Fruit fly (Drosophila melanogaster) Kc167 (cell line): ENCODE measurements around the gene spd-2.

Experiments used
- Myc ChIP-seq: fragments of >200 bp; optimal IDR thresholded peaks from 2 replicates; lab custom pipeline; 2017; ENCODE audit warnings: missing external identifiers
- Sin3A ChIP-seq: fragments of >200 bp; optimal IDR thresholded peaks from 2 replicates; lab custom pipeline; 2018; ENCODE audit warnings: missing external identifiers
- h ChIP-seq: fragments of >200 bp; optimal IDR thresholded peaks from 3 replicates; lab custom pipeline; 2018; ENCODE audit warnings: missing external identifiers
- insv ChIP-seq: fragments of >200 bp; optimal IDR thresholded peaks from 3 replicates; lab custom pipeline; 2018; ENCODE audit warnings: missing external identifiers
- psq ChIP-seq: fragments of >200 bp; optimal IDR thresholded peaks from 2 replicates; lab custom pipeline; 2017; ENCODE audit warnings: missing external identifiers
- ttk ChIP-seq: sonication (Bioruptor generic); optimal IDR thresholded peaks from 2 replicates; lab custom pipeline; 2017; ENCODE audit warnings: missing external identifiers

Gene spd-2

DNA sequence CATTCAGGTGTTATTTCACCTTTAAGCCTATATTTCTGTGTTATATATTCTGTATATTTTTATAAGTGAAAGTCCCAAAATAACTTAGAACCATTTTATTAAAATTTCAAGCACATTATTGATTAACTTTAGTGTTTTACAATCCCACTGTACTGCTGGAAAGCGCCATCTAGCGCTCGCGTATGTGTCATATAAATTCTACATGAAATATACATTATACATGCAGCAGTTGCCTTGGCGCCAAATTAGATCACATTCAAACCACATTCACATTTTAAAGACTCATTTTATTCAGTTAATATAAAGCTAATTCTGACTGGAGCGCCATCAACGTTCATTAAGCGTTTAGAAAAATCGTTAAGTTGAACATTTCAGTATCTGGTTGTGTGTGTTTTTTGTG lies 31.5 kb downstream of the spd-2 start:
- TF ChIP-seq insv (lab: Kevin White, UChicago) (no peak), psq (lab: Kevin White, UChicago) (no peak), h (lab: Kevin White, UChicago) (no peak)

DNA sequence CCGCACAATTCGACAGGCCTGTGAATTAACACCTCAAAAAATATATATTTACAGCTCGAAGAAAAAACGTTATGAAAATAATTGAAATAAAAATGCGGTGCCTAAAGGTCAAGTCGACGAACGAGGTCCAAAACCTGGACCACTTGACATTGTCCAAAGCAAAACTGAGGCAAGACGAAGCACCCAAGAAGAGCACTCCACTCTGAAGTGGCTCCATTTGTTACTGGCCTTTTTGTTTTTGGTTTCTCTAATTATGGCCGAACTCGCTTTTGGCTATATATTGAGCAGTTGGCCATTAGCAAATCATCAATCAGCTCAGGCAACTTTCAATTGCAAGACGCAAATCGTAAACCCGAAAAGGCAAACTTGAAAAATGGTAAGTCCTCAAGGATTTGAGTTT lies 38.3 kb downstream of the spd-2 start, which contains the start of gene CG4229:
Gene CG4229 (plus strand): TSS at position 301 of the 400 bp plus-strand sequence.
- TF ChIP-seq Myc (lab: Kevin White, UChicago) (no peak), insv (lab: Kevin White, UChicago) (no peak), Sin3A (no peak), psq (lab: Kevin White, UChicago) (no peak), h (lab: Kevin White, UChicago) (no peak), ttk (lab: Kevin White, UChicago) (no peak)

dm6 chr3L:16546159-16546558 lies 48.7 kb downstream of the spd-2 start:
- TF ChIP-seq insv (lab: Kevin White, UChicago) (no peak), Myc (lab: Kevin White, UChicago) (no peak), h (lab: Kevin White, UChicago) (no peak), ttk (lab: Kevin White, UChicago) (no peak), Sin3A (no peak), psq (lab: Kevin White, UChicago) (no peak)

DNA sequence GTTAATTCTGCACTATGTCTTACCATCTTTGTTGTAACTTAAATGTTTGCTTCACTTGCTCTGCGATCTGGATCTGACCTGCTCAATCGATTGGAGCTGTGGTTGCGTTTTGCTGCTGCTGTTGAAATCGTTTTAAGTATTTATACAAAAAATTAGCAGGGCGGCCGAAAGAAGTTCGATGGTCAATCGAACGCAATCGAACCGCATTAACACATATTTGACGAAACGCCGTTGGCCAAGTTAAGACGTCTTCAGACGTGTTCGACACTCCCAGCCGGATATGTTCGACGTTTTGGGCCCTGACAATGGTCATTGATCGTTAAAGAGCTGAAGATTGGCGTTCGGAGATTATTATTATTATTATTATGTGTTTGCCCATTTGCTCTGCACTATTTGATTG lies 49.3 kb downstream of the spd-2 start, which contains the start of gene CG13033:
Gene CG13033 (minus strand): TSS at position 118 of the 400 bp plus-strand sequence.
- TF ChIP-seq h (lab: Kevin White, UChicago) = no peak
- no peak for TF ChIP-seq insv (lab: Kevin White, UChicago)
- TF ChIP-seq psq (lab: Kevin White, UChicago) = no peak
- no peak for TF ChIP-seq Myc (lab: Kevin White, UChicago)
- no peak for TF ChIP-seq Sin3A
- TF ChIP-seq ttk (lab: Kevin White, UChicago) = no peak

- TF ChIP-seq Myc (lab: Kevin White, UChicago) = no peak
- TF ChIP-seq h (lab: Kevin White, UChicago) = no peak
- TF ChIP-seq insv (lab: Kevin White, UChicago) = no peak
- no peak for TF ChIP-seq ttk (lab: Kevin White, UChicago)
- TF ChIP-seq Sin3A = no peak
- no peak for TF ChIP-seq psq (lab: Kevin White, UChicago)
Observed at dm6 chr3L:16544220-16544619, 50.6 kb downstream of the spd-2 start.

DNA sequence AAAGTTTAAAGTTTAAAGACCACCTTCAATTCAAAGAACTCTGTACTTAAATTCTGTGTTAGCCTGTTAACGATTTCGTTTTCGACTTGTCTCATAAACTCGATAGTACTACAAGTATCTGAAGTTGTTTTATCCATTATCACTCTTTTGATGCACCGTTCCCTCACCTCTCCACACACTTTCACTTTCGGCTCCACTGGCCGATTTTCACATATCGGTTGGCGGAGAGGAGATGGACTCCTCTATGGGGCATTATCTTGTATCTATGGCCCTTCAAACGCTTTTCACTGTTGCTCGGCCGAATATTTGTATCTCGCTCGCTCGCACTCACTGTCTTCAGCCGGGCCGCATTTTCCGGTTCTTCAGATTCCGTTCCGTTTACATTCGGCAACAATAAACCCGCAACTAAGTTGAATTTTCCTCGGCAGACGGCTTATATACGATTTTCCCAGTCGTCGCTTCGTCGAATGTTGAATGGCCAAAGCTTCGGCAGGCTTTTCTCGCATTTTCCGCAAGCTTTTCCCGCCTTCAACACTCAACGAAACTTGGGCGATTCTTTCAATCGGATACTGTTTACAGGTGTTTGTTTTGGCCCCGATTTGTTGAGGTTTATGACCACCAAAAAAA lies 51.7 kb downstream of the spd-2 start, which contains the start of gene CG43373:
Gene CG43373 (minus strand): TSS at position 373 of the 627 bp plus-strand sequence.
- no peak for TF ChIP-seq Myc (lab: Kevin White, UChicago)
- no peak for TF ChIP-seq psq (lab: Kevin White, UChicago)
- no peak for TF ChIP-seq insv (lab: Kevin White, UChicago)
- no peak for TF ChIP-seq ttk (lab: Kevin White, UChicago)
- TF ChIP-seq Sin3A = no peak
